Fruit fly (Drosophila melanogaster) whole organism, adult: ENCODE results near the gene CG1463.

Experiments
- CG11617 ChIP-seq: fragments of 200-800 bp; sonication (Bioruptor generic); optimal IDR thresholded peaks from 2 replicates; lab custom pipeline; 2017; ENCODE audit warnings: mild to moderate bottlenecking, missing biosample characterization, missing genetic modification reagents, missing genetic modification characterization
- CG12768 ChIP-seq: fragments of 200-800 bp; sonication (Bioruptor generic); optimal IDR thresholded peaks from 2 replicates; lab custom pipeline; 2017; ENCODE audit warnings: missing biosample characterization, missing genetic modification characterization, mild to moderate bottlenecking, moderate library complexity, missing genetic modification reagents
- CG14711 ChIP-seq: fragments of 200-800 bp; sonication (Bioruptor generic); optimal IDR thresholded peaks from 2 replicates; lab custom pipeline; 2018; ENCODE audit warnings: missing biosample characterization, mild to moderate bottlenecking, missing genetic modification characterization, moderate library complexity
- CG1620 ChIP-seq: fragments of 200-800 bp; sonication (Bioruptor generic); optimal IDR thresholded peaks from 2 replicates; lab custom pipeline; 2016; ENCODE audit warnings: missing biosample characterization, missing genetic modification characterization
- CG33017 ChIP-seq: fragments of 200-800 bp; sonication (Bioruptor generic); optimal IDR thresholded peaks from 2 replicates; lab custom pipeline; 2018; ENCODE audit warnings: missing biosample characterization, mild to moderate bottlenecking, missing genetic modification characterization, moderate library complexity
- CG5204 ChIP-seq: fragments of 200-800 bp; sonication (Bioruptor generic); optimal IDR thresholded peaks from 2 replicates; lab custom pipeline; 2016; ENCODE audit warnings: missing biosample characterization, missing genetic modification characterization
- CG7045 ChIP-seq: fragments of 200-800 bp; sonication (Bioruptor generic); optimal IDR thresholded peaks from 2 replicates; lab custom pipeline; 2017; ENCODE audit warnings: missing biosample characterization, mild to moderate bottlenecking, missing genetic modification characterization
- CG7101 ChIP-seq: fragments of 200-800 bp; sonication (Bioruptor generic); optimal IDR thresholded peaks from 2 replicates; lab custom pipeline; 2018; ENCODE audit warnings: missing biosample characterization, mild to moderate bottlenecking, missing genetic modification characterization, moderate library complexity
- Clk ChIP-seq: fragments of 200-800 bp; sonication (Bioruptor generic); optimal IDR thresholded peaks from 2 replicates; lab custom pipeline; 2017; ENCODE audit warnings: missing biosample characterization, missing genetic modification characterization
- Crg-1 ChIP-seq: fragments of 200-800 bp; sonication (Bioruptor generic); optimal IDR thresholded peaks from 2 replicates; lab custom pipeline; 2016; ENCODE audit warnings: missing biosample characterization, missing genetic modification characterization
- Hr96 ChIP-seq: fragments of 200-800 bp; sonication (Bioruptor generic); optimal IDR thresholded peaks from 2 replicates; lab custom pipeline; 2016; ENCODE audit warnings: missing biosample characterization, missing genetic modification characterization
- Mnt ChIP-seq: fragments of 200-800 bp; sonication (Bioruptor generic); optimal IDR thresholded peaks from 2 replicates; lab custom pipeline; 2016; ENCODE audit warnings: missing biosample characterization, mild to moderate bottlenecking, missing genetic modification characterization
- bab1 ChIP-seq: fragments of 200-800 bp; sonication (Bioruptor generic); optimal IDR thresholded peaks from 3 replicates; lab custom pipeline; 2019; ENCODE audit warnings: missing biosample characterization, mild to moderate bottlenecking, missing genetic modification characterization, moderate library complexity
- cic ChIP-seq: fragments of 200-800 bp; sonication (Bioruptor generic); optimal IDR thresholded peaks from 2 replicates; lab custom pipeline; 2017; ENCODE audit warnings: missing biosample characterization, mild to moderate bottlenecking, missing genetic modification characterization, moderate library complexity
- cnc ChIP-seq, 2 experiments: fragments of >200 bp; optimal IDR thresholded peaks; 2 replicates each; lab custom pipeline; 2017
- kay ChIP-seq: fragments of 200-800 bp; sonication (Bioruptor generic); peaks from one replicate; lab custom pipeline; 2016; ENCODE audit warnings: missing biosample characterization, missing genetic modification characterization, borderline replicate concordance
- ovo ChIP-seq: fragments of 200-800 bp; sonication (Bioruptor generic); optimal IDR thresholded peaks from 2 replicates; lab custom pipeline; 2016; ENCODE audit warnings: missing biosample characterization, missing genetic modification characterization
- pad ChIP-seq: fragments of 200-800 bp; sonication (Bioruptor generic); optimal IDR thresholded peaks from 3 replicates; lab custom pipeline; 2017; ENCODE audit warnings: missing biosample characterization, missing genetic modification characterization, mild to moderate bottlenecking, moderate library complexity, missing genetic modification reagents
- tj ChIP-seq: fragments of 200-800 bp; sonication (Bioruptor generic); optimal IDR thresholded peaks from 3 replicates; lab custom pipeline; 2017; ENCODE audit warnings: missing biosample characterization, mild to moderate bottlenecking, missing genetic modification characterization, moderate library complexity
- toe ChIP-seq: fragments of 200-800 bp; sonication (Bioruptor generic); optimal IDR thresholded peaks from 2 replicates; lab custom pipeline; 2016; ENCODE audit warnings: missing biosample characterization, missing genetic modification characterization

The CG1463 gene

dm6 chrX:12580498-12581304 lies 30.8 kb downstream of the CG1463 start:
- TF ChIP-seq CG1620 (GFP tag; lab: Kevin White, UChicago) (no peak), CG11617 (GFP tag; lab: Kevin White, UChicago) (no peak), Clk (GFP tag; lab: Kevin White, UChicago) (no peak), toe (GFP tag; lab: Kevin White, UChicago) (no peak), CG7045 (no peak), pad (GFP tag; lab: Kevin White, UChicago) (peak; percentile 92), CG14711 (no peak), cnc (optimal IDR thresholded peaks at IDR 0.05; lab: Kevin White, UChicago) (no peak), tj (GFP tag; lab: Kevin White, UChicago) (no peak), Hr96 (GFP tag; lab: Kevin White, UChicago) (peak; percentile 14), Mnt (peak; percentile 68), kay (GFP tag; lab: Kevin White, UChicago) (no peak), bab1 (GFP tag; lab: Kevin White, UChicago) (no peak), CG5204 (GFP tag; lab: Kevin White, UChicago) (no peak), cic (GFP tag; lab: Kevin White, UChicago) (peak; percentile 56), CG33017 (tag; lab: Kevin White, UChicago) (peak; percentile 21), CG7101 (tag; lab: Kevin White, UChicago) (peak; percentile 42), ovo (GFP tag; lab: Kevin White, UChicago) (peak; percentile 6), CG12768 (GFP tag; lab: Kevin White, UChicago) (no peak), Crg-1 (no peak)

- TF ChIP-seq bab1 (GFP tag; lab: Kevin White, UChicago) (peak; percentile 15), tj (GFP tag; lab: Kevin White, UChicago) (peak; percentile 81), CG33017 (tag; lab: Kevin White, UChicago) (no peak), pad (GFP tag; lab: Kevin White, UChicago) (no peak), Mnt (peak; percentile 74)
Observed at dm6 chrX:12580040-12580497, 31.4 kb downstream of the CG1463 start.

dm6 chrX:12579506-12579999 lies 31.9 kb downstream of the CG1463 start:
- peak; percentile 79 for TF ChIP-seq toe (GFP tag; lab: Kevin White, UChicago)
- TF ChIP-seq CG7045, result peak; percentile 86
- peak; percentile 85 for TF ChIP-seq CG1620 (GFP tag; lab: Kevin White, UChicago)
- TF ChIP-seq CG7101 (tag; lab: Kevin White, UChicago), result peak; percentile 96
- TF ChIP-seq CG33017 (tag; lab: Kevin White, UChicago), result peak; percentile 89
- TF ChIP-seq CG12768 (GFP tag; lab: Kevin White, UChicago), result peak; percentile 82
- TF ChIP-seq Mnt, result no peak
- TF ChIP-seq cic (GFP tag; lab: Kevin White, UChicago), result no peak
- TF ChIP-seq kay (GFP tag; lab: Kevin White, UChicago), result no peak
- peak; percentile 78 for TF ChIP-seq bab1 (GFP tag; lab: Kevin White, UChicago)
- peak; percentile 22 for TF ChIP-seq ovo (GFP tag; lab: Kevin White, UChicago)
- no peak for TF ChIP-seq tj (GFP tag; lab: Kevin White, UChicago)
- peak; percentile 93 for TF ChIP-seq CG11617 (GFP tag; lab: Kevin White, UChicago)
- no peak for TF ChIP-seq cnc (optimal IDR thresholded peaks at IDR 0.05; lab: Kevin White, UChicago)
- peak; percentile 56 for TF ChIP-seq pad (GFP tag; lab: Kevin White, UChicago)
- peak; percentile 50 for TF ChIP-seq Hr96 (GFP tag; lab: Kevin White, UChicago)
- peak; percentile 89 for TF ChIP-seq CG14711
- peak; percentile 81 for TF ChIP-seq Crg-1
- TF ChIP-seq CG5204 (GFP tag; lab: Kevin White, UChicago), result peak; percentile 89
- peak; percentile 82 for TF ChIP-seq Clk (GFP tag; lab: Kevin White, UChicago)

- TF ChIP-seq toe (GFP tag; lab: Kevin White, UChicago), result no peak
- TF ChIP-seq Crg-1, result no peak
- TF ChIP-seq tj (GFP tag; lab: Kevin White, UChicago), result no peak
- peak; percentile 47 for TF ChIP-seq CG11617 (GFP tag; lab: Kevin White, UChicago)
- peak; percentile 91 for TF ChIP-seq cic (GFP tag; lab: Kevin White, UChicago)
- TF ChIP-seq CG33017 (tag; lab: Kevin White, UChicago), result peak; percentile 5
- TF ChIP-seq Hr96 (GFP tag; lab: Kevin White, UChicago), result peak; percentile 7
- TF ChIP-seq Clk (GFP tag; lab: Kevin White, UChicago), result no peak
- peak; percentile 87 for TF ChIP-seq ovo (GFP tag; lab: Kevin White, UChicago)
- TF ChIP-seq bab1 (GFP tag; lab: Kevin White, UChicago), result peak; percentile 11
- TF ChIP-seq CG5204 (GFP tag; lab: Kevin White, UChicago), result peak; percentile 32
- peak; percentile 24 for TF ChIP-seq CG1620 (GFP tag; lab: Kevin White, UChicago)
- TF ChIP-seq CG12768 (GFP tag; lab: Kevin White, UChicago), result no peak
- TF ChIP-seq cnc (optimal IDR thresholded peaks at IDR 0.05; lab: Kevin White, UChicago), result no peak
- no peak for TF ChIP-seq CG7045
- peak; percentile 72 for TF ChIP-seq Mnt
- no peak for TF ChIP-seq kay (GFP tag; lab: Kevin White, UChicago)
- TF ChIP-seq CG7101 (tag; lab: Kevin White, UChicago), result peak; percentile 57
- peak; percentile 55 for TF ChIP-seq CG14711
- TF ChIP-seq pad (GFP tag; lab: Kevin White, UChicago), result peak; percentile 91
Observed at dm6 chrX:12578701-12579372, 32.6 kb downstream of the CG1463 start.
